Worm (Caenorhabditis elegans): ENCODE results near the gene fbxb-55.

fbxb-55 gene

DNA sequence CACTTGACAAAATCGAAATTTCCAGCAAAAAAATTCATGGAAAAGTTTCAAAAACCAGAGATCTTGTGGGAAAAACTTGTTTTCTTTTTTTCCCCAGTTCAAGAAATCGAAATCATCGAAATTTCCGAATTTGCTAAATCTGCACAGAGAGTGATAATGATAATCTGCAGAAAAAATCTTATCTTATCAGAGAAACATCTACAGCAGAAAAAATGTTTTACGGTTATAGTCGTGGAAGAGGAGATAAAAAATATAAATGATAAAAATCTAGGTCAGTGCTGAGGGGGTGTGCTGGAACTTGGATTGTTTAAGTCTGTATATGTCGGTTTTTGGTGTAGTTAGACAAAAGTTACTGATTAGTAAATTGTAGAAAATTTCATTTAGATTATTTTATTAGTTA lies 36.2 kb upstream of the fbxb-55 start:
- TF ChIP-seq ztf-11 (tag; optimal IDR thresholded peaks at IDR 0.05) (no peak), blmp-1 (tag; optimal IDR thresholded peaks at IDR 0.05) (no peak), mls-2 (tag; optimal IDR thresholded peaks at IDR 0.05) (no peak), mep-1 (tag; optimal IDR thresholded peaks at IDR 0.05) (no peak), unc-120 (tag; optimal IDR thresholded peaks at IDR 0.05; ENCODE audit: poor library complexity, severe bottlenecking) (no peak), ceh-83 (GFP tag; optimal IDR thresholded peaks at IDR 0.05) (no peak), drap-1 (GFP tag; optimal IDR thresholded peaks at IDR 0.05) (no peak)

ce11 chrIV:4033490-4033889 lies 35.1 kb upstream of the fbxb-55 start:
- TF ChIP-seq unc-39 (tag; optimal IDR thresholded peaks at IDR 0.05) (no peak), hlh-1 (tag; optimal IDR thresholded peaks at IDR 0.05) (peak; percentile 11)

- peak; percentile 55 for TF ChIP-seq ces-1 (GFP tag; optimal IDR thresholded peaks at IDR 0.05)
- peak; percentile 9 for TF ChIP-seq unc-120 (tag; optimal IDR thresholded peaks at IDR 0.05; ENCODE audit: poor library complexity, severe bottlenecking)
- no peak for TF ChIP-seq nhr-2 (tag; optimal IDR thresholded peaks at IDR 0.05)
- no peak for TF ChIP-seq drap-1 (GFP tag; optimal IDR thresholded peaks at IDR 0.05)
- TF ChIP-seq elt-3 (tag; optimal IDR thresholded peaks at IDR 0.05), result no peak
- no peak for TF ChIP-seq zip-8 (tag; optimal IDR thresholded peaks at IDR 0.05)
These were observed 33.7 kb upstream of the fbxb-55 start, which contains the start of gene hlh-30 for ce11 chrIV:4034883-4035282. hlh-30 (minus strand) TSS chrIV:4034951.

DNA sequence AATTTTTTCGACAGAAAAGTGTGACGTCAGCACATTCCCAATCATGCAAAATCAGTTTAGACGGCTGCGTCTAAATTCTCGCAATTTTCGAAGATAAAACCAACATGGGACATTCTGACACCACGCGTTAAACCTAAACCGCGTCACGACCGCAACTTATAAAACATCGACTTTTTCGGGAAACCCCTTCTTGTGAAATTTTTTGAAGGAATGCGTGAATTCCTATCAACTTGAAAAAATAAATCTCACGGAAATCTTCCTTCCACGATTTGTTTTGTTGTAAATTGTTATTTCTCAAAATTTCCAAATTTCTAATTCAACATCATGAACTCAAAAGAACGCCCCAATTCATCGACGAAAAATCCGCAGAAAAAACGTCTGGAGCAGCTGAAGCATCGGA lies 28.6 kb upstream of the fbxb-55 start, which contains the start of gene F35F11.2:
F35F11.2 (plus strand) TSS at position 301 of the 400 bp plus-strand sequence.
- TF ChIP-seq unc-39 (tag; optimal IDR thresholded peaks at IDR 0.05), result no peak

ce11 chrIV:4041006-4041405 lies 27.6 kb upstream of the fbxb-55 start:
- TF ChIP-seq zip-8 (tag; optimal IDR thresholded peaks at IDR 0.05), result no peak

DNA sequence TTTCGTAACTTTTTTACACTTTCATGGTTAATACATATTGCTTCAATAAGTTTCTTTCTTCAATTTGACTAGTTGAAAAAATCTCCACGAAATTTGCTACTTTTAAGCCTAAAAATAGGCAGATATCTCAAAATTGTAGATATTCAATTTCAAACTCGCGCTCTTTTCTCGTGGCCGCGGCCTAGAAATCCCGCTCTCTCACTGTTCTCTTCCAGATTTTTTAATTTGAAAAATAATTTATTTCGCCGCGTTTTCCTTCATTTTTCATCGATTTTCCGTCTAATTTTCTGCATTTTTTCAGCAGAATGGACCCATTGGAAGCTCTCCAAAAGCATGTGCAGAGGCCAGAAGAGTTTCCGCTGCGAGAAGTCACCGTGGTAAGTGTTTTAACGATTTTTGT lies 26.3 kb upstream of the fbxb-55 start, which contains the start of gene cdc-73:
cdc-73 (plus strand) TSS at position 302 of the 400 bp plus-strand sequence.
- no peak for TF ChIP-seq hlh-1 (tag; optimal IDR thresholded peaks at IDR 0.05)
- TF ChIP-seq lin-32 (GFP tag; optimal IDR thresholded peaks at IDR 0.05), result no peak
- peak; percentile 23 for TF ChIP-seq lsy-2 (tag; optimal IDR thresholded peaks at IDR 0.05)
- peak; percentile 31 for TF ChIP-seq sptf-1 (tag; optimal IDR thresholded peaks at IDR 0.05)
- TF ChIP-seq nhr-2 (tag; optimal IDR thresholded peaks at IDR 0.05), result no peak
- TF ChIP-seq ces-1 (GFP tag; optimal IDR thresholded peaks at IDR 0.05), result peak; percentile 35

- no peak for TF ChIP-seq ces-1 (GFP tag; optimal IDR thresholded peaks at IDR 0.05)
- TF ChIP-seq mep-1 (tag; optimal IDR thresholded peaks at IDR 0.05), result no peak
- no peak for TF ChIP-seq elt-1 (tag; optimal IDR thresholded peaks at IDR 0.05; ENCODE audit: borderline replicate concordance, insufficient read depth)
- TF ChIP-seq mls-2 (tag; optimal IDR thresholded peaks at IDR 0.05), result no peak
- no peak for TF ChIP-seq bed-3 (GFP tag; optimal IDR thresholded peaks at IDR 0.05)
- no peak for TF ChIP-seq ceh-83 (GFP tag; optimal IDR thresholded peaks at IDR 0.05)
- no peak for TF ChIP-seq ztf-11 (tag; optimal IDR thresholded peaks at IDR 0.05)
- TF ChIP-seq lin-13 (tag; optimal IDR thresholded peaks at IDR 0.05), result no peak
- no peak for TF ChIP-seq drap-1 (GFP tag; optimal IDR thresholded peaks at IDR 0.05)
- no peak for TF ChIP-seq unc-39 (tag; optimal IDR thresholded peaks at IDR 0.05)
- TF ChIP-seq lsy-2 (tag; optimal IDR thresholded peaks at IDR 0.05), result no peak
- no peak for TF ChIP-seq lin-32 (GFP tag; optimal IDR thresholded peaks at IDR 0.05)
- no peak for TF ChIP-seq blmp-1 (tag; optimal IDR thresholded peaks at IDR 0.05)
- no peak for TF ChIP-seq unc-62 (GFP tag; optimal IDR thresholded peaks at IDR 0.05)
- TF ChIP-seq mab-5 (tag; optimal IDR thresholded peaks at IDR 0.05), result no peak
These were observed 21.0 kb upstream of the fbxb-55 start for ce11 chrIV:4047628-4048027.

DNA sequence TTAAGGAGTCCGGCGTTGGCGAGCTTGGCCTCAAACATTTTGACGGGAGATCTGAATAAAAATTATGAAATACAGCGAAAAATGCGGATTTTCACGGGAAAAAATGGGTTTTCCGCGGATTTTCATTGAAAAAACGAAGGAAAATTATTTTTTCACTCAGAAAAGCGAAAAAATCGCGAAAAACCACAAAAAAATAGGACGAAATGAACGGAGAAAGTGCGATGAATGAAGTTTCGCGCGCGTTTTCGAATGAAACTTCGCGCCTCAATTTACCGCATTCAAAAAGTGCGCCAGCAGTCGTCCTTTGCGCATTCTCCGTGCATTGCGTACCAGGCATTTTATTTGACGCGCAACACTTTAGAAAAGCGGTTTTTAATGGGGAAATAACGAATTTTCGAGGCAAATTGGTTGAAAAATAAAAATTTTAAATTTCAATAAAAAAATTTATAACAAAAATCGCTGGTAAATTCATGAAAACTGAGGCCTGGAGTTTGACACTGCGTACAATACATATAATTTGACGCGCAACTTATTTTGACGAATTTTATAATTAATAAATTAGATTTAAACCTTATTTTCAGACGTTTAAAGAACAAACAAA lies 19.1 kb upstream of the fbxb-55 start, which contains the start of gene pcn-1:
pcn-1 (minus strand) TSS at position 51 of the 601 bp plus-strand sequence.
- no peak for TF ChIP-seq elt-1 (tag; optimal IDR thresholded peaks at IDR 0.05; ENCODE audit: borderline replicate concordance, insufficient read depth)
- TF ChIP-seq ces-1 (GFP tag; optimal IDR thresholded peaks at IDR 0.05), result peak; percentile 86
- peak; percentile 33 for TF ChIP-seq cnd-1 (tag; optimal IDR thresholded peaks at IDR 0.05)
- TF ChIP-seq hlh-1 (tag; optimal IDR thresholded peaks at IDR 0.05), result peak; percentile 1
- no peak for TF ChIP-seq unc-62 (GFP tag; optimal IDR thresholded peaks at IDR 0.05)
- peak; percentile 79 for TF ChIP-seq pha-4 (tag; optimal IDR thresholded peaks at IDR 0.05)
- peak; percentile 57 for TF ChIP-seq nhr-237 (tag; optimal IDR thresholded peaks at IDR 0.05)
- no peak for TF ChIP-seq nhr-28 (tag; optimal IDR thresholded peaks at IDR 0.05)
- peak; percentile 39 for TF ChIP-seq blmp-1 (tag; optimal IDR thresholded peaks at IDR 0.05)
- no peak for TF ChIP-seq elt-3 (tag; optimal IDR thresholded peaks at IDR 0.05)
- TF ChIP-seq flh-1 (GFP tag; optimal IDR thresholded peaks at IDR 0.05), result no peak
- TF ChIP-seq sem-2 (GFP tag; optimal IDR thresholded peaks at IDR 0.05), result no peak
- TF ChIP-seq tbx-8 (GFP tag; optimal IDR thresholded peaks at IDR 0.05), result peak; percentile 32
- no peak for TF ChIP-seq ceh-83 (GFP tag; optimal IDR thresholded peaks at IDR 0.05)
- TF ChIP-seq ztf-11 (tag; optimal IDR thresholded peaks at IDR 0.05), result no peak
- peak; percentile 27 for TF ChIP-seq mls-2 (tag; optimal IDR thresholded peaks at IDR 0.05)
- TF ChIP-seq ceh-39 (tag; optimal IDR thresholded peaks at IDR 0.05), result peak; percentile 81
- peak; percentile 97 for TF ChIP-seq lin-13 (tag; optimal IDR thresholded peaks at IDR 0.05)
- peak; percentile 76 for TF ChIP-seq mab-5 (tag; optimal IDR thresholded peaks at IDR 0.05)
- no peak for TF ChIP-seq zip-8 (tag; optimal IDR thresholded peaks at IDR 0.05)
- TF ChIP-seq unc-39 (tag; optimal IDR thresholded peaks at IDR 0.05), result no peak
- TF ChIP-seq nhr-2 (tag; optimal IDR thresholded peaks at IDR 0.05), result peak; percentile 56
- peak; percentile 82 for TF ChIP-seq lsy-2 (tag; optimal IDR thresholded peaks at IDR 0.05)
- TF ChIP-seq nhr-76 (tag; optimal IDR thresholded peaks at IDR 0.05), result no peak
- TF ChIP-seq drap-1 (GFP tag; optimal IDR thresholded peaks at IDR 0.05), result peak; percentile 38
- peak; percentile 74 for TF ChIP-seq sptf-1 (tag; optimal IDR thresholded peaks at IDR 0.05)
- no peak for TF ChIP-seq nhr-12 (tag; optimal IDR thresholded peaks at IDR 0.05)
- TF ChIP-seq lin-32 (GFP tag; optimal IDR thresholded peaks at IDR 0.05), result no peak
